Fruit fly (Drosophila melanogaster) whole organism, wandering third instar larva: Measurements from ENCODE around the gene TTLL1B.

Experiments
- CG32264 ChIP-seq: fragments of 200-800 bp; sonication (Bioruptor generic); optimal IDR thresholded peaks from 2 replicates; lab custom pipeline; 2016; ENCODE audit warnings: missing biosample characterization, missing genetic modification characterization
- CrebA ChIP-seq: fragments of 200-800 bp; sonication (Bioruptor generic); optimal IDR thresholded peaks from 2 replicates; lab custom pipeline; 2016; ENCODE audit warnings: missing biosample characterization, mild to moderate bottlenecking, missing genetic modification characterization, borderline replicate concordance
- Myc ChIP-seq: fragments of >200 bp; optimal IDR thresholded peaks from 2 replicates; lab custom pipeline; 2017
- N ChIP-seq: fragments of >200 bp; optimal IDR thresholded peaks from 2 replicates; lab custom pipeline; 2018; ENCODE audit warnings: missing biosample characterization, missing external identifiers, missing genetic modification characterization
- OdsH ChIP-seq: fragments of 200-800 bp; sonication (Bioruptor generic); optimal IDR thresholded peaks from 2 replicates; lab custom pipeline; 2016; ENCODE audit warnings: missing biosample characterization, mild to moderate bottlenecking, missing genetic modification characterization
- dl ChIP-seq, 2 experiments: fragments of 175-275, 200-275 bp in 1 of 2; fragments of 200-275 bp in 1 of 2; sonication (Bioruptor generic); optimal IDR thresholded peaks; lab custom pipeline; 2018; ENCODE audit warnings: mild to moderate bottlenecking in 2 of 2, missing biosample characterization in 2 of 2, missing genetic modification characterization in 2 of 2, moderate library complexity in 2 of 2; ENCODE audit not compliant: partially characterized antibody in 2 of 2, insufficient read depth in 1 of 2
- h ChIP-seq: fragments of 200-800 bp; sonication (Bioruptor generic); optimal IDR thresholded peaks from 3 replicates; lab custom pipeline; 2016; ENCODE audit warnings: missing biosample characterization, mild to moderate bottlenecking, missing genetic modification characterization
- usp ChIP-seq: fragments of >200 bp; optimal IDR thresholded peaks from 2 replicates; lab custom pipeline; 2017; ENCODE audit warnings: missing biosample characterization, missing genetic modification characterization

DNA sequence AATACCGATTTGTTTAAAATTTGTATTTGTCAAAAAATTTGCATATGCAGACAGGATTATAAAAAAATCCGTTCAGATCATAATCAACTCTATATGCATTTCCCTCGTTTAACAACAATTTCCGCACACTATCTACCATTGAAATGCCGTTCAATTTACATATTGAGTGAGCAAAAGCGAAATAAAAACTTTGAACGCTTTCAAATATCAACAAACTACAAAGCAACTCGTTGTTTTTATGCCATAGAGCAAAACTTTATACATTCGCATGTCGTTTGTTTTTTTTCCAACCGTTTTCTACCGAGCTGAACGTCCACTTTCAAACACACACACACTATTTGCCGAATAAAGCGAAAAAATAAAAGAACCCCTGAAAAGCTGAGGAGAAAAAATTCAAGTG lies at the start of gene TTLL1B:
- TF ChIP-seq h (GFP tag; lab: Kevin White, UChicago) (no peak), OdsH (GFP tag; lab: Kevin White, UChicago) (no peak), dl (GFP tag; optimal IDR thresholded peaks at IDR 0.05; lab: Kevin White, UChicago; ENCODE audit: insufficient read depth in 1 of 2, partially characterized antibody in 2 of 2) (no peak), CrebA (no peak), Myc (lab: Kevin White, UChicago) (no peak), usp (no peak), N (no peak), CG32264 (GFP tag; lab: Kevin White, UChicago) (no peak)
